Fruit fly (Drosophila melanogaster): ENCODE measurements around the gene CG5280.
A peak's percentile ranks its signal among the peaks of the same experiment; 100 is the strongest.

DNA sequence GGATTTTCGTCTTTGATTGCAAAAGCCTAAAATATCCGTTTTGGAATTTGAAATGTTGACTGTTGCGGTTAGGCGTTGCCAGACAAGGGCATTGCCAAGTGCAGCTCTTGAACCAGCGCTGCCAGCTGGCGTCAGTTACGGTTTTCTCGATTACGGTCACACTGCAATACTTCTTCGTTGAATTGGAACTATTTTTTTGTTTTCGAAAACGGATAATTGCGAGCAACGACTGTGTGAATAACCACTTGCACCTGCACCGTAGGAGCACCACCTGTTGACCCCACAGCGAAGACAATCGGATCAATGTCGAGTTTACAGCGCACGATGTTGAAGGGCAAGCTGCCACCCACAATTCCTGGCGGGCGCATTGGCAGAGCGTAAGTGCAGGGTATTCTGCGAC, 3.4 kb downstream of the CG5280 start, which contains the start of gene CG5068:
- TF ChIP-seq CG15269 (tag; optimal IDR thresholded peaks at IDR 0.05): no peak
- no peak for TF ChIP-seq CG9876 (GFP tag; optimal IDR thresholded peaks at IDR 0.05)
- TF ChIP-seq CG10654 (GFP tag; optimal IDR thresholded peaks at IDR 0.05): no peak
- no peak for TF ChIP-seq Asciz (GFP tag; optimal IDR thresholded peaks at IDR 0.05)
- no peak for TF ChIP-seq Blimp-1 (GFP tag; optimal IDR thresholded peaks at IDR 0.05)
- TF ChIP-seq Fer1 (GFP tag; optimal IDR thresholded peaks at IDR 0.05): no peak
- TF ChIP-seq Vsx1 (GFP tag; optimal IDR thresholded peaks at IDR 0.05): no peak
- TF ChIP-seq org-1 (GFP tag; optimal IDR thresholded peaks at IDR 0.05): no peak
- TF ChIP-seq Oli (tag; optimal IDR thresholded peaks at IDR 0.05): no peak
- peak; percentile 0 for TF ChIP-seq Bdp1 (GFP tag; optimal IDR thresholded peaks at IDR 0.05)
